Worm (Caenorhabditis elegans) whole organism, L4 larva: ENCODE results near the gene mai-1.

Source experiments
- F10B5.3 ChIP-seq: sonication (generic microtip); optimal IDR thresholded peaks from 2 replicates; lab custom pipeline; 2016; ENCODE audit warnings: mild to moderate bottlenecking, missing genetic modification characterization, missing compliant biosample characterization
- F49E8.2 ChIP-seq: sonication (generic microtip); optimal IDR thresholded peaks from 2 replicates; lab custom pipeline; 2016; ENCODE audit warnings: missing compliant biosample characterization, mild to moderate bottlenecking, missing genetic modification characterization, borderline replicate concordance
- T20F7.1 ChIP-seq: fragments of 200-800 bp; sonication (Bioruptor generic); optimal IDR thresholded peaks from 2 replicates; lab custom pipeline; 2018; ENCODE audit warnings: mild to moderate bottlenecking, missing genetic modification characterization, missing compliant biosample characterization
- T26A8.4 ChIP-seq: fragments of 200-800 bp; sonication (Bioruptor generic); IDR thresholded peaks from 2 replicates; pipeline ENCODE4 v1.3.6; 2022; ENCODE audit warnings: missing genetic modification characterization, missing compliant biosample characterization
- Y105C5A.15 ChIP-seq: fragments of 200-800 bp; sonication (Bioruptor generic); IDR thresholded peaks from 2 replicates; pipeline ENCODE4 v1.3.6; 2022; ENCODE audit warnings: missing genetic modification characterization, missing compliant biosample characterization
- Y48G9A.11 ChIP-seq: fragments of 200-800 bp; sonication (Bioruptor generic); IDR thresholded peaks from 2 replicates; pipeline ENCODE4 v1.3.6; 2022; ENCODE audit warnings: missing genetic modification reagents, missing genetic modification characterization, missing compliant biosample characterization
- Y5F2A.4 ChIP-seq: fragments of 200-800 bp; sonication (Bioruptor generic); optimal IDR thresholded peaks from 2 replicates; lab custom pipeline; 2018; ENCODE audit warnings: mild to moderate bottlenecking, missing genetic modification characterization, missing compliant biosample characterization
- ZK337.2 ChIP-seq: fragments of 200-800 bp; sonication (Bioruptor generic); IDR thresholded peaks from 2 replicates; pipeline ENCODE4 v1.3.6; 2022; ENCODE audit warnings: missing genetic modification reagents, missing genetic modification characterization, missing compliant biosample characterization
- ZK546.5 ChIP-seq, 2 experiments: sonication (generic microtip); optimal IDR thresholded peaks; 2 replicates each; lab custom pipeline; 2017; ENCODE audit warnings: missing biosample characterization in 2 of 2, missing genetic modification characterization in 2 of 2
- aha-1 ChIP-seq: fragments of 150-350 bp; peaks from one replicate; lab custom pipeline; 2014; ENCODE audit warnings: missing biosample characterization, missing genetic modification characterization
- ama-1 ChIP-seq: fragments of 150-350 bp; optimal IDR thresholded peaks from 2 replicates; lab custom pipeline; 2014; ENCODE audit warnings: inconsistent platforms, mixed read lengths
- ceh-44 ChIP-seq: fragments of 200-800 bp; sonication (Bioruptor generic); IDR thresholded peaks from 2 replicates; pipeline ENCODE4 v1.3.6; 2022; ENCODE audit warnings: missing genetic modification reagents, missing genetic modification characterization, missing compliant biosample characterization
- ceh-62 ChIP-seq: sonication (generic microtip); optimal IDR thresholded peaks from 2 replicates; lab custom pipeline; 2017; ENCODE audit warnings: missing biosample characterization, missing genetic modification characterization
- daf-16 ChIP-seq, 3 experiments: sonication (generic microtip); optimal IDR thresholded peaks; 2 replicates each; lab custom pipeline; 2016 to 2017; ENCODE audit warnings: missing genetic modification characterization in 3 of 3, missing genetic modification reagents in 3 of 3, mild to moderate bottlenecking in 2 of 3, missing compliant biosample characterization in 2 of 3, missing biosample characterization in 1 of 3, moderate library complexity in 1 of 3
- daf-19 ChIP-seq: fragments of 200-800 bp; sonication (Bioruptor generic); conservative IDR thresholded peaks from 2 replicates; pipeline ENCODE4 v1.3.6; 2022; ENCODE audit warnings: missing genetic modification characterization, missing compliant biosample characterization
- dmd-6 ChIP-seq: fragments of 200-800 bp; sonication (Bioruptor generic); IDR thresholded peaks from 2 replicates; pipeline ENCODE4 v1.3.6; 2022; ENCODE audit warnings: missing genetic modification reagents, missing genetic modification characterization, missing compliant biosample characterization
- dmd-8 ChIP-seq: fragments of 200-800 bp; sonication (Bioruptor generic); IDR thresholded peaks from 2 replicates; pipeline ENCODE4 v1.3.6; 2022; ENCODE audit warnings: missing genetic modification characterization, missing compliant biosample characterization
- dpl-1 ChIP-seq: fragments of 150-350 bp; optimal IDR thresholded peaks from 2 replicates; lab custom pipeline; 2014; ENCODE audit warnings: missing biosample characterization, missing genetic modification reagents, missing genetic modification characterization
- egl-43 ChIP-seq: fragments of 200-800 bp; sonication (Bioruptor generic); IDR thresholded peaks from 2 replicates; pipeline ENCODE4 v1.3.6; 2022; ENCODE audit warnings: missing genetic modification reagents, missing genetic modification characterization, missing compliant biosample characterization
- hlh-11 ChIP-seq: fragments of 200-800 bp; sonication (Bioruptor generic); optimal IDR thresholded peaks from 2 replicates; lab custom pipeline; 2018; ENCODE audit warnings: mild to moderate bottlenecking, missing genetic modification characterization, missing compliant biosample characterization
- hlh-30 ChIP-seq: sonication (generic microtip); optimal IDR thresholded peaks from 2 replicates; lab custom pipeline; 2017; ENCODE audit warnings: antibody characterized with exemption, mild to moderate bottlenecking, missing genetic modification characterization, missing compliant biosample characterization; ENCODE audit not compliant: insufficient read depth
- hmg-1.1 ChIP-seq: fragments of 200-800 bp; sonication (Bioruptor generic); IDR thresholded peaks from 2 replicates; pipeline ENCODE4 v1.3.6; 2022; ENCODE audit warnings: missing genetic modification reagents, missing genetic modification characterization, missing compliant biosample characterization
- lin-1 ChIP-seq: fragments of 200-800 bp; sonication (Bioruptor generic); IDR thresholded peaks from 2 replicates; pipeline ENCODE4 v1.3.6; 2022; ENCODE audit warnings: missing genetic modification reagents, missing genetic modification characterization, missing compliant biosample characterization
- lin-13 ChIP-seq: fragments of 150-350 bp; optimal IDR thresholded peaks from 2 replicates; lab custom pipeline; 2014; ENCODE audit warnings: missing biosample characterization, missing genetic modification reagents, missing genetic modification characterization
- lin-15B ChIP-seq: fragments of 150-350 bp; sonication (generic microtip); optimal IDR thresholded peaks from 3 replicates; lab custom pipeline; 2014; ENCODE audit warnings: missing biosample characterization, missing genetic modification characterization
- lin-38 ChIP-seq: fragments of 200-800 bp; sonication (Bioruptor generic); IDR thresholded peaks from 2 replicates; pipeline ENCODE4 v1.3.6; 2022; ENCODE audit warnings: missing genetic modification reagents, missing genetic modification characterization, missing compliant biosample characterization
- lsy-2 ChIP-seq, 2 experiments: fragments of 150-350 bp in 1 of 2; sonication (generic microtip) in 1 of 2; optimal IDR thresholded peaks; 2 replicates each; lab custom pipeline; 2014 to 2017; ENCODE audit warnings: missing biosample characterization in 2 of 2, missing genetic modification characterization in 2 of 2
- madf-5 ChIP-seq, 2 experiments: fragments of 200-800 bp; sonication (Bioruptor generic); IDR thresholded peaks; 2 replicates each; pipeline ENCODE4 v1.3.6; 2022; ENCODE audit warnings: missing compliant biosample characterization in 2 of 2, missing genetic modification characterization in 2 of 2
- mep-1 ChIP-seq: fragments of 150-350 bp; sonication (generic microtip); optimal IDR thresholded peaks from 3 replicates; lab custom pipeline; 2014; ENCODE audit warnings: missing biosample characterization, missing genetic modification characterization
- mes-2 ChIP-seq: sonication (generic microtip); optimal IDR thresholded peaks from 2 replicates; lab custom pipeline; 2016; ENCODE audit warnings: missing genotype, mild to moderate bottlenecking, missing genetic modification characterization, missing compliant biosample characterization; ENCODE audit not compliant: poor library complexity, severe bottlenecking
- nhr-42 ChIP-seq: fragments of 200-800 bp; sonication (Bioruptor generic); IDR thresholded peaks from 2 replicates; pipeline ENCODE4 v1.3.6; 2022; ENCODE audit warnings: missing genetic modification characterization, missing compliant biosample characterization
- nhr-48 ChIP-seq: sonication (generic microtip); optimal IDR thresholded peaks from 2 replicates; lab custom pipeline; 2016; ENCODE audit warnings: mild to moderate bottlenecking, missing genetic modification characterization, missing compliant biosample characterization
- nhr-6 ChIP-seq: fragments of 150-350 bp; optimal IDR thresholded peaks from 2 replicates; lab custom pipeline; 2014; ENCODE audit warnings: missing biosample characterization, missing genetic modification characterization
- pha-4 ChIP-seq, 2 experiments: fragments of 150-350 bp in 1 of 2; fragments of 200-800 bp in 1 of 2; sonication (Bioruptor generic) in 1 of 2; IDR thresholded peaks in 1 of 2; optimal IDR thresholded peaks in 1 of 2; 2 replicates each; pipeline versions ENCODE4 v1.3.6 to Lab custom; 2014 to 2022; ENCODE audit warnings: missing genetic modification characterization in 2 of 2, missing genetic modification reagents in 2 of 2, missing biosample characterization in 1 of 2, missing compliant biosample characterization in 1 of 2
- saeg-2 ChIP-seq: fragments of 200-800 bp; sonication (Bioruptor generic); IDR thresholded peaks from 2 replicates; pipeline ENCODE4 v1.3.6; 2022; ENCODE audit warnings: missing genetic modification reagents, missing genetic modification characterization, missing compliant biosample characterization
- set-16 ChIP-seq: fragments of 200-800 bp; sonication (Bioruptor generic); IDR thresholded peaks from 2 replicates; pipeline ENCODE4 v1.3.6; 2022; ENCODE audit warnings: missing genetic modification reagents, missing genetic modification characterization, missing compliant biosample characterization
- unc-62 ChIP-seq, 3 experiments: fragments of 150-350 bp in 1 of 3; sonication (generic microtip); optimal IDR thresholded peaks in 2 of 3; peaks in 1 of 3; 1 replicate in 1 of 3; 2 replicates in 2 of 3; lab custom pipeline; 2014 to 2017; ENCODE audit warnings: missing biosample characterization in 3 of 3, missing genetic modification characterization in 3 of 3, missing genetic modification reagents in 3 of 3, missing genotype in 1 of 3

The mai-1 gene

ce11 chrX:3092460-3092859 lies 23.9 kb downstream of the mai-1 start:
- no peak for TF ChIP-seq Y105C5A.15 (GFP tag; lab: Robert Waterston, UW)
- TF ChIP-seq lin-1 (GFP tag; lab: Robert Waterston, UW), result no peak
- no peak for TF ChIP-seq ceh-62 (tag; lab: Kevin White, UChicago)
- TF ChIP-seq dmd-8 (GFP tag; lab: Robert Waterston, UW), result peak; percentile 68; the same call in 1 of the 2 replicates
- TF ChIP-seq ZK337.2 (GFP tag; lab: Robert Waterston, UW), result no peak
- no peak for TF ChIP-seq saeg-2 (GFP tag; lab: Robert Waterston, UW)
- TF ChIP-seq hmg-1.1 (GFP tag; lab: Robert Waterston, UW), result peak; percentile 42; the same call in 1 of the 2 replicates
- no peak for TF ChIP-seq nhr-48 (tag; lab: Kevin White, UChicago)
- TF ChIP-seq hlh-11 (tag; lab: Kevin White, UChicago), result peak; percentile 0
- no peak for TF ChIP-seq T20F7.1 (GFP tag; lab: Kevin White, UChicago)
- no peak for TF ChIP-seq dpl-1
- TF ChIP-seq dmd-6 (GFP tag; lab: Robert Waterston, UW), result no peak
- TF ChIP-seq pha-4 (GFP tag; IDR thresholded peaks at IDR 0.05; lab: Robert Waterston, UW), result no peak
- no peak for TF ChIP-seq pha-4 (tag; optimal IDR thresholded peaks at IDR 0.05; lab: Kevin White, UChicago)
- TF ChIP-seq egl-43, result peak; percentile 6; the same call in 1 of the 2 replicates
- no peak for TF ChIP-seq ceh-44 (GFP tag; lab: Robert Waterston, UW)
- TF ChIP-seq hlh-30 (tag; lab: Kevin White, UChicago), result no peak
- no peak for TF ChIP-seq mes-2
- no peak for TF ChIP-seq madf-5 (GFP tag; IDR thresholded peaks at IDR 0.05; lab: Robert Waterston, UW)
- TF ChIP-seq Y48G9A.11 (GFP tag; lab: Robert Waterston, UW), result no peak
- TF ChIP-seq ZK546.5 (tag; optimal IDR thresholded peaks at IDR 0.05; lab: Kevin White, UChicago), result no peak
- TF ChIP-seq lin-38, result no peak
- TF ChIP-seq aha-1 (tag; lab: Kevin White, UChicago), result peak; percentile 71
- peak; percentile 32; the same call in 1 of the 2 replicates for TF ChIP-seq set-16 (GFP tag; lab: Robert Waterston, UW)
- no peak for TF ChIP-seq lin-15B (tag; lab: Kevin White, UChicago)
- TF ChIP-seq mep-1 (tag; lab: Kevin White, UChicago), result no peak
- 0 out of 2 replicates have a peak, but pooled peaks have one; percentile 21 for TF ChIP-seq T26A8.4 (GFP tag; lab: Robert Waterston, UW)
- TF ChIP-seq daf-16 (GFP tag; optimal IDR thresholded peaks at IDR 0.05; lab: Kevin White, UChicago), result peak in 1 of 2 experiments; percentile 20
- no peak for TF ChIP-seq daf-16 (tag; optimal IDR thresholded peaks at IDR 0.05; lab: Kevin White, UChicago)
- no peak for TF ChIP-seq lin-13 (GFP tag; lab: Kevin White, UChicago)
- TF ChIP-seq nhr-42 (GFP tag; lab: Robert Waterston, UW), result 0 out of 2 replicates have a peak, but pooled peaks have one; percentile 4
- TF ChIP-seq F49E8.2, result no peak
- peak; percentile 83 for TF ChIP-seq ama-1 (lab: Kevin White, UChicago)
- no peak for TF ChIP-seq daf-19
- no peak for TF ChIP-seq Y5F2A.4
- TF ChIP-seq F10B5.3 (tag; lab: Kevin White, UChicago), result no peak
- TF ChIP-seq lsy-2 (tag; optimal IDR thresholded peaks at IDR 0.05; lab: Kevin White, UChicago), result peak in 1 of 2 experiments; percentile 15

ce11 chrX:3091119-3091746 lies 25.2 kb downstream of the mai-1 start:
- TF ChIP-seq aha-1 (tag; lab: Kevin White, UChicago) (peak; percentile 82), nhr-6 (no peak), unc-62 (GFP tag; optimal IDR thresholded peaks at IDR 0.05 in 1 of 2; lab: Kevin White, UChicago) (peak in 1 of 2 experiments; percentile 90), unc-62 (tag; optimal IDR thresholded peaks at IDR 0.05; lab: Kevin White, UChicago) (no peak)
